Fruit fly (Drosophila melanogaster) S2 (cell line): Measurements from ENCODE around the gene Or85a.

ENCODE experiments used
- CG8478 ChIP-seq: fragments of >200 bp; optimal IDR thresholded peaks from 2 replicates; lab custom pipeline; 2018
- CTCF ChIP-seq, 2 experiments: fragments of >200 bp; optimal IDR thresholded peaks; 2 replicates each; lab custom pipeline; 2018

DNA sequence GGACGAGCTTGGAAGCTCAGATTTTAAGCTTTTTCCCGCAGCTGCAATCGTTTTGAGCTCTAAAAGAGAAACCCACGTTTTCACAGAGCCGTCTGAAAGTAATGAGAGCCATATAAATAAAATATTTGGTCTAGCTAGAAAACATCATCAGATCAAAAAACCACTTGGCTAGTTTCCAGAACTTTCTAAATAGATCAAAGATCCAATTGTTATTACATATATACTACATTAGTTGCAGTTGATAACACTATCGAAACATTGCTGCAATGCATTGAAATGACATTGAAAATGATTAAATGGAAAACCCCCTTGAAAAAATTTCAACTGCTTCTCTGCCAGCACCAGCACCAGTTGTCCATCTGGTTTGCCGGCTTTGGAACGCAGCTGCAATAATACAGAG lies 33.4 kb downstream of the Or85a start:
- no peak for TF ChIP-seq CTCF (optimal IDR thresholded peaks at IDR 0.05; lab: Kevin White, UChicago)
- TF ChIP-seq CG8478 (lab: Kevin White, UChicago) = no peak
